Worm (Caenorhabditis elegans): Measurements from ENCODE around the gene npax-4.

DNA sequence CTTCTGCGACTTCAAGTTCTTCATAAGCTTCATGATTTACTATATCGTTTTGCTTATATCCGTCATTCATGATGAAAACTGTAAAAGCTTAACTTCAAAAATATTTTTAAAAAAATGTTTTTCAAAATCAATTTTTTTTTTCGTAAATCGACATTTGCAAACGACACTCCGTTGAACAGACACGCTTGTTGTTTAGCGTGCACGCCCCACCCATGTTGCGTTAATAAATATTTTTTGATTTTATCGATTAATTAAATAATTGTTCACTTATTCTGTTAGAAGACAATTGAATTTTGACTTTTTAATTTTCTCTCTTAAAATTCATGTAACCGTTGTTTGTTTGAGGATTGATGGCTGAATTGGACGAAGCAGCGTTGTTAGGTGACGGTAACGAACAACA, 46.3 kb upstream of the npax-4 start, which contains the start of the genes D1046.2 and cfim-2:
- TF ChIP-seq ceh-36 (tag; optimal IDR thresholded peaks at IDR 0.05) = no peak
- no peak for TF ChIP-seq hmg-4 (GFP tag; optimal IDR thresholded peaks at IDR 0.05)
- TF ChIP-seq ama-1 (optimal IDR thresholded peaks at IDR 0.05) = no peak
- no peak for TF ChIP-seq ceh-13 (GFP tag; optimal IDR thresholded peaks at IDR 0.05)
- no peak for TF ChIP-seq hnd-1 (tag; optimal IDR thresholded peaks at IDR 0.05)
- no peak for TF ChIP-seq ets-7 (tag; optimal IDR thresholded peaks at IDR 0.05)
- TF ChIP-seq B0310.2 (tag; optimal IDR thresholded peaks at IDR 0.05) = no peak
- TF ChIP-seq flt-1 (GFP tag; IDR thresholded peaks at IDR 0.05) = no peak
